Worm (Caenorhabditis elegans) whole organism, early embryonic: ENCODE results near the gene arf-5.

ENCODE experiments used
- B0310.2 ChIP-seq: sonication (generic microtip); optimal IDR thresholded peaks from 2 replicates; lab custom pipeline; 2016; ENCODE audit warnings: mild to moderate bottlenecking, missing genetic modification characterization, missing compliant biosample characterization
- F13C5.2 ChIP-seq: sonication (generic microtip); optimal IDR thresholded peaks from 2 replicates; lab custom pipeline; 2017; ENCODE audit warnings: mild to moderate bottlenecking, missing genetic modification characterization, inconsistent platforms, missing compliant biosample characterization
- aly-1 ChIP-seq: sonication (generic microtip); optimal IDR thresholded peaks from 2 replicates; lab custom pipeline; 2016; ENCODE audit warnings: missing genetic modification characterization, missing compliant biosample characterization
- ama-1 ChIP-seq: fragments of 150-350 bp; optimal IDR thresholded peaks from 2 replicates; lab custom pipeline; 2014
- ceh-13 ChIP-seq: fragments of 200-800 bp; sonication (Bioruptor generic); optimal IDR thresholded peaks from 2 replicates; lab custom pipeline; 2018; ENCODE audit warnings: mild to moderate bottlenecking, missing genetic modification characterization, missing compliant biosample characterization
- ceh-36 ChIP-seq: sonication (generic microtip); optimal IDR thresholded peaks from 2 replicates; lab custom pipeline; 2016; ENCODE audit warnings: missing genetic modification characterization, inconsistent platforms, missing compliant biosample characterization
- ets-7 ChIP-seq: sonication (generic microtip); optimal IDR thresholded peaks from 2 replicates; lab custom pipeline; 2016; ENCODE audit warnings: missing genotype, missing genetic modification characterization, missing compliant biosample characterization
- hmbx-1 ChIP-seq: sonication (generic microtip); optimal IDR thresholded peaks from 2 replicates; lab custom pipeline; 2016; ENCODE audit warnings: mild to moderate bottlenecking, missing genetic modification characterization, missing compliant biosample characterization
- hmg-4 ChIP-seq: fragments of 200-800 bp; sonication (Bioruptor generic); optimal IDR thresholded peaks from 2 replicates; lab custom pipeline; 2018; ENCODE audit warnings: mild to moderate bottlenecking, missing genetic modification characterization, missing compliant biosample characterization
- hnd-1 ChIP-seq: sonication (generic microtip); optimal IDR thresholded peaks from 2 replicates; lab custom pipeline; 2016; ENCODE audit warnings: missing genetic modification characterization, missing compliant biosample characterization
- pes-1 ChIP-seq: fragments of 200-800 bp; sonication (Bioruptor generic); IDR thresholded peaks from 2 replicates; pipeline ENCODE4 v1.3.6; 2022; ENCODE audit warnings: missing genetic modification reagents, missing genetic modification characterization, missing compliant biosample characterization
- scrt-1 ChIP-seq: fragments of 200-800 bp; sonication (Bioruptor generic); IDR thresholded peaks from 2 replicates; pipeline ENCODE4 v1.3.6; 2022; ENCODE audit warnings: missing genetic modification characterization, missing compliant biosample characterization
- sea-1 ChIP-seq: fragments of 200-800 bp; sonication (Bioruptor generic); conservative IDR thresholded peaks from 2 replicates; pipeline ENCODE4 v1.3.6; 2022; ENCODE audit warnings: missing genetic modification characterization, missing compliant biosample characterization
- tbx-11 ChIP-seq: fragments of 200-800 bp; sonication (Bioruptor generic); IDR thresholded peaks from 2 replicates; pipeline ENCODE4 v1.3.6; 2022; ENCODE audit warnings: missing genetic modification characterization, missing compliant biosample characterization
- tbx-37 ChIP-seq: fragments of 200-800 bp; sonication (Bioruptor generic); conservative IDR thresholded peaks from 2 replicates; pipeline ENCODE4 v1.3.6; 2022; ENCODE audit warnings: missing genetic modification reagents, missing genetic modification characterization, missing compliant biosample characterization
- tra-4 ChIP-seq: sonication (generic microtip); optimal IDR thresholded peaks from 2 replicates; lab custom pipeline; 2017; ENCODE audit warnings: missing genetic modification characterization, missing compliant biosample characterization

Gene arf-5

ce11 chrIV:7988385-7988784, 6.1 kb downstream of the arf-5 start, which contains the start of gene col-115:
TSS of gene col-115 (plus strand) at chrIV:7988685.
- no peak for TF ChIP-seq sea-1 (GFP tag; lab: Robert Waterston, UW)
- no peak for TF ChIP-seq hmg-4 (GFP tag; lab: Kevin White, UChicago)
- no peak for TF ChIP-seq B0310.2

- TF ChIP-seq ama-1 (lab: Kevin White, UChicago) (no peak), hmg-4 (GFP tag; lab: Kevin White, UChicago) (no peak), ets-7 (tag; lab: Kevin White, UChicago) (no peak), aly-1 (tag; lab: Kevin White, UChicago) (no peak)
Observed at ce11 chrIV:7994715-7995114, 12.4 kb downstream of the arf-5 start.

- TF ChIP-seq ceh-36 (tag; lab: Kevin White, UChicago) (peak; percentile 53), pes-1 (GFP tag; lab: Robert Waterston, UW) (no peak), ceh-13 (no peak), hnd-1 (tag; lab: Kevin White, UChicago) (no peak), hmbx-1 (tag; lab: Kevin White, UChicago) (no peak), tbx-37 (GFP tag; lab: Robert Waterston, UW) (no peak)
Observed at ce11 chrIV:8000763-8001162, 18.4 kb downstream of the arf-5 start.

- no peak for TF ChIP-seq pes-1 (GFP tag; lab: Robert Waterston, UW)
- no peak for TF ChIP-seq ama-1 (lab: Kevin White, UChicago)
- TF ChIP-seq F13C5.2 (tag; lab: Kevin White, UChicago): no peak
- no peak for TF ChIP-seq tbx-11 (GFP tag; lab: Robert Waterston, UW)
- no peak for TF ChIP-seq sea-1 (GFP tag; lab: Robert Waterston, UW)
- TF ChIP-seq hmbx-1 (tag; lab: Kevin White, UChicago): no peak
- no peak for TF ChIP-seq B0310.2
- no peak for TF ChIP-seq hnd-1 (tag; lab: Kevin White, UChicago)
- no peak for TF ChIP-seq scrt-1 (GFP tag; lab: Robert Waterston, UW)
Observed at ce11 chrIV:8004019-8004418, 21.7 kb downstream of the arf-5 start, which contains the start of gene rig-4. TSS of gene rig-4 (minus strand) at chrIV:8004119.

ce11 chrIV:8005376-8005775, 23.1 kb downstream of the arf-5 start:
- TF ChIP-seq sea-1 (GFP tag; lab: Robert Waterston, UW): no peak
- no peak for TF ChIP-seq aly-1 (tag; lab: Kevin White, UChicago)
- no peak for TF ChIP-seq ceh-13
- no peak for TF ChIP-seq ceh-36 (tag; lab: Kevin White, UChicago)

- TF ChIP-seq ets-7 (tag; lab: Kevin White, UChicago) (no peak), hnd-1 (tag; lab: Kevin White, UChicago) (no peak), hmbx-1 (tag; lab: Kevin White, UChicago) (no peak), tbx-11 (GFP tag; lab: Robert Waterston, UW) (no peak), scrt-1 (GFP tag; lab: Robert Waterston, UW) (no peak), B0310.2 (no peak), ceh-36 (tag; lab: Kevin White, UChicago) (no peak), F13C5.2 (tag; lab: Kevin White, UChicago) (no peak), pes-1 (GFP tag; lab: Robert Waterston, UW) (no peak)
Observed at ce11 chrIV:8006161-8006560, 23.8 kb downstream of the arf-5 start.

ce11 chrIV:8007549-8007948, 25.2 kb downstream of the arf-5 start:
- TF ChIP-seq tra-4 (tag; lab: Kevin White, UChicago) (no peak), tbx-11 (GFP tag; lab: Robert Waterston, UW) (no peak), ets-7 (tag; lab: Kevin White, UChicago) (no peak)

- TF ChIP-seq hmg-4 (GFP tag; lab: Kevin White, UChicago) (peak; percentile 73), hnd-1 (tag; lab: Kevin White, UChicago) (no peak), aly-1 (tag; lab: Kevin White, UChicago) (no peak), ama-1 (lab: Kevin White, UChicago) (no peak), hmbx-1 (tag; lab: Kevin White, UChicago) (no peak), tbx-11 (GFP tag; lab: Robert Waterston, UW) (0 out of 2 replicates have a peak, but pooled peaks have one; percentile 6), F13C5.2 (tag; lab: Kevin White, UChicago) (peak; percentile 2), tbx-37 (GFP tag; lab: Robert Waterston, UW) (no peak), scrt-1 (GFP tag; lab: Robert Waterston, UW) (0 out of 2 replicates have a peak, but pooled peaks have one; percentile 6)
Observed at ce11 chrIV:8008137-8008536, 25.8 kb downstream of the arf-5 start.

- TF ChIP-seq hmg-4 (GFP tag; lab: Kevin White, UChicago) (peak; percentile 45), aly-1 (tag; lab: Kevin White, UChicago) (no peak)
Observed at ce11 chrIV:8009374-8009773, 27.0 kb downstream of the arf-5 start.

- TF ChIP-seq scrt-1 (GFP tag; lab: Robert Waterston, UW) (no peak), hnd-1 (tag; lab: Kevin White, UChicago) (no peak), sea-1 (GFP tag; lab: Robert Waterston, UW) (no peak), hmbx-1 (tag; lab: Kevin White, UChicago) (no peak), pes-1 (GFP tag; lab: Robert Waterston, UW) (no peak), ama-1 (lab: Kevin White, UChicago) (no peak)
Observed at ce11 chrIV:8010521-8010920, 28.2 kb downstream of the arf-5 start.
